Worm (Caenorhabditis elegans) whole organism, young adult: ENCODE results near the gene bgnt-1.1.

ENCODE experiments used
- B0035.1 ChIP-seq: sonication (generic microtip); optimal IDR thresholded peaks from 2 replicates; lab custom pipeline; 2016; ENCODE audit warnings: missing genetic modification characterization, mild to moderate bottlenecking, missing compliant biosample characterization, missing genotype, missing genetic modification reagents
- B0336.3 ChIP-seq: fragments of 200-800 bp; sonication (Bioruptor generic); IDR thresholded peaks from 2 replicates; pipeline ENCODE4 v1.3.6; 2022; ENCODE audit warnings: missing genetic modification characterization, missing compliant biosample characterization
- C06A6.2 ChIP-seq: fragments of 200-800 bp; sonication (Bioruptor generic); conservative IDR thresholded peaks from 2 replicates; pipeline ENCODE4 v1.3.6; 2022; ENCODE audit warnings: missing genetic modification characterization, missing compliant biosample characterization
- F23B12.7 ChIP-seq: sonication (generic microtip); optimal IDR thresholded peaks from 2 replicates; lab custom pipeline; 2017; ENCODE audit warnings: missing genetic modification characterization, mild to moderate bottlenecking, missing compliant biosample characterization, antibody characterized with exemption, moderate library complexity; ENCODE audit not compliant: insufficient read depth
- F49E8.2 ChIP-seq: sonication (generic microtip); optimal IDR thresholded peaks from 3 replicates; lab custom pipeline; 2017; ENCODE audit warnings: missing genetic modification characterization, mild to moderate bottlenecking, missing compliant biosample characterization, antibody characterized with exemption, moderate library complexity; ENCODE audit not compliant: insufficient read depth
- F55B11.4 ChIP-seq: sonication (generic microtip); optimal IDR thresholded peaks from 2 replicates; lab custom pipeline; 2016; ENCODE audit warnings: missing compliant biosample characterization, missing genetic modification characterization, borderline replicate concordance; ENCODE audit not compliant: insufficient read depth
- K12H6.12 ChIP-seq: fragments of 200-800 bp; sonication (Bioruptor generic); optimal IDR thresholded peaks from 2 replicates; lab custom pipeline; 2018; ENCODE audit warnings: mild to moderate bottlenecking, missing genetic modification characterization, missing compliant biosample characterization
- T26A5.8 ChIP-seq: sonication (generic microtip); optimal IDR thresholded peaks from 2 replicates; lab custom pipeline; 2016; ENCODE audit warnings: missing genetic modification characterization, missing compliant biosample characterization
- Y56A3A.18 ChIP-seq: fragments of 200-800 bp; sonication (Bioruptor generic); IDR thresholded peaks from 2 replicates; pipeline ENCODE4 v1.3.6; 2022; ENCODE audit warnings: missing genetic modification reagents, missing genetic modification characterization, missing compliant biosample characterization
- akir-1 ChIP-seq: fragments of 200-800 bp; sonication (Bioruptor generic); optimal IDR thresholded peaks from 2 replicates; lab custom pipeline; 2018; ENCODE audit warnings: mild to moderate bottlenecking, missing genetic modification characterization, moderate library complexity, missing compliant biosample characterization
- atf-7 ChIP-seq: sonication (generic microtip); optimal IDR thresholded peaks from 2 replicates; lab custom pipeline; 2017; ENCODE audit warnings: mild to moderate bottlenecking, missing genetic modification characterization, missing compliant biosample characterization
- athp-1 ChIP-seq: sonication (generic microtip); optimal IDR thresholded peaks from 2 replicates; lab custom pipeline; 2017; ENCODE audit warnings: mild to moderate bottlenecking, missing genetic modification characterization, missing compliant biosample characterization
- cebp-1 ChIP-seq, 2 experiments: fragments of 200-800 bp in 1 of 2; sonication (Bioruptor generic) in 1 of 2; sonication (generic microtip) in 1 of 2; IDR thresholded peaks in 1 of 2; optimal IDR thresholded peaks in 1 of 2; 2 replicates each; pipeline versions ENCODE4 v1.3.6 to Lab custom; 2017 to 2022; ENCODE audit warnings: missing compliant biosample characterization in 2 of 2, missing genetic modification characterization in 2 of 2, mild to moderate bottlenecking in 1 of 2, missing genetic modification reagents in 1 of 2, moderate library complexity in 1 of 2
- cebp-2 ChIP-seq: fragments of 200-800 bp; sonication (Bioruptor generic); IDR thresholded peaks from 2 replicates; pipeline ENCODE4 v1.3.6; 2022; ENCODE audit warnings: missing genetic modification characterization, missing compliant biosample characterization
- chd-7 ChIP-seq: sonication (generic microtip); optimal IDR thresholded peaks from 2 replicates; lab custom pipeline; 2016; ENCODE audit warnings: mild to moderate bottlenecking, missing genetic modification characterization, moderate library complexity, missing compliant biosample characterization
- die-1 ChIP-seq: sonication (generic microtip); optimal IDR thresholded peaks from 2 replicates; lab custom pipeline; 2016; ENCODE audit warnings: missing genotype, mild to moderate bottlenecking, missing genetic modification characterization, missing compliant biosample characterization
- dpff-1 ChIP-seq: sonication (generic microtip); optimal IDR thresholded peaks from 2 replicates; lab custom pipeline; 2017; ENCODE audit warnings: mild to moderate bottlenecking, missing genetic modification characterization, missing compliant biosample characterization
- dpl-1 ChIP-seq: fragments of 150-350 bp; optimal IDR thresholded peaks from 2 replicates; lab custom pipeline; 2014; ENCODE audit warnings: missing biosample characterization, missing genetic modification reagents, missing genetic modification characterization
- efl-1 ChIP-seq: fragments of 150-350 bp; optimal IDR thresholded peaks from 2 replicates; lab custom pipeline; 2014; ENCODE audit warnings: missing biosample characterization, missing genetic modification reagents, missing genetic modification characterization
- egl-18 ChIP-seq: fragments of 200-800 bp; sonication (Bioruptor generic); IDR thresholded peaks from 2 replicates; pipeline ENCODE4 v1.3.6; 2022; ENCODE audit warnings: missing genetic modification reagents, missing genetic modification characterization, missing compliant biosample characterization
- egrh-3 ChIP-seq: fragments of 200-800 bp; sonication (Bioruptor generic); IDR thresholded peaks from 2 replicates; pipeline ENCODE4 v1.3.6; 2022; ENCODE audit warnings: missing genetic modification reagents, missing genetic modification characterization, missing compliant biosample characterization
- ets-4 ChIP-seq: fragments of 200-800 bp; sonication (Bioruptor generic); optimal IDR thresholded peaks from 2 replicates; lab custom pipeline; 2018; ENCODE audit warnings: mild to moderate bottlenecking, missing genetic modification characterization, missing compliant biosample characterization
- gei-17 ChIP-seq: fragments of 200-800 bp; sonication (Bioruptor generic); optimal IDR thresholded peaks from 2 replicates; lab custom pipeline; 2018; ENCODE audit warnings: mild to moderate bottlenecking, missing genetic modification characterization, missing compliant biosample characterization
- hlh-26 ChIP-seq: fragments of 200-800 bp; sonication (Bioruptor generic); conservative IDR thresholded peaks from 2 replicates; pipeline ENCODE4 v1.3.6; 2022; ENCODE audit warnings: missing genetic modification reagents, missing genetic modification characterization, missing compliant biosample characterization
- hmg-1.2 ChIP-seq: fragments of 200-800 bp; sonication (Bioruptor generic); IDR thresholded peaks from 2 replicates; pipeline ENCODE4 v1.3.6; 2022; ENCODE audit warnings: missing genetic modification reagents, missing genetic modification characterization, missing compliant biosample characterization
- hrde-1 ChIP-seq: sonication (generic microtip); optimal IDR thresholded peaks from 2 replicates; lab custom pipeline; 2016; ENCODE audit warnings: missing genetic modification characterization, mild to moderate bottlenecking, missing compliant biosample characterization, moderate library complexity, missing genotype, missing genetic modification reagents, borderline replicate concordance
- let-607 ChIP-seq, 2 experiments: fragments of 200-800 bp in 1 of 2; sonication (Bioruptor generic) in 1 of 2; sonication (generic microtip) in 1 of 2; optimal IDR thresholded peaks; 2 replicates each; lab custom pipeline; 2016 to 2018; ENCODE audit warnings: mild to moderate bottlenecking in 2 of 2, missing compliant biosample characterization in 2 of 2, missing genetic modification characterization in 2 of 2, moderate library complexity in 2 of 2, missing genotype in 1 of 2
- lin-40 ChIP-seq: sonication (generic microtip); optimal IDR thresholded peaks from 2 replicates; lab custom pipeline; 2016; ENCODE audit warnings: missing genetic modification characterization, mild to moderate bottlenecking, missing compliant biosample characterization, missing genotype, missing genetic modification reagents
- lir-1 ChIP-seq: fragments of 200-800 bp; sonication (Bioruptor generic); conservative IDR thresholded peaks from 2 replicates; pipeline ENCODE4 v1.3.6; 2022; ENCODE audit warnings: missing genetic modification reagents, missing genetic modification characterization, missing compliant biosample characterization
- lsy-27 ChIP-seq: sonication (generic microtip); optimal IDR thresholded peaks from 2 replicates; lab custom pipeline; 2017; ENCODE audit warnings: missing genetic modification characterization, mild to moderate bottlenecking, missing compliant biosample characterization, antibody characterized with exemption, missing genotype, borderline replicate concordance; ENCODE audit not compliant: insufficient read depth
- madf-6 ChIP-seq: fragments of 200-800 bp; sonication (Bioruptor generic); IDR thresholded peaks from 2 replicates; pipeline ENCODE4 v1.3.6; 2022; ENCODE audit warnings: missing genetic modification reagents, missing genetic modification characterization, missing compliant biosample characterization
- mcd-1 ChIP-seq: fragments of 200-800 bp; sonication (Bioruptor generic); IDR thresholded peaks from 2 replicates; pipeline ENCODE4 v1.3.6; 2022; ENCODE audit warnings: missing genetic modification reagents, missing genetic modification characterization, missing compliant biosample characterization
- nfya-1 ChIP-seq: sonication (generic microtip); optimal IDR thresholded peaks from 2 replicates; lab custom pipeline; 2017; ENCODE audit warnings: antibody characterized with exemption, missing compliant biosample characterization, missing genetic modification characterization, borderline replicate concordance; ENCODE audit not compliant: insufficient read depth
- nfya-2 ChIP-seq: fragments of 200-800 bp; sonication (Bioruptor generic); IDR thresholded peaks from 2 replicates; pipeline ENCODE4 v1.3.6; 2022; ENCODE audit warnings: missing genetic modification reagents, missing genetic modification characterization, missing compliant biosample characterization
- nhr-120 ChIP-seq: fragments of 200-800 bp; sonication (Bioruptor generic); IDR thresholded peaks from 2 replicates; pipeline ENCODE4 v1.3.6; 2022; ENCODE audit warnings: missing genetic modification characterization, missing compliant biosample characterization
- nhr-80 ChIP-seq: sonication (generic microtip); optimal IDR thresholded peaks from 2 replicates; lab custom pipeline; 2016; ENCODE audit warnings: missing genetic modification characterization, missing compliant biosample characterization
- pha-4 ChIP-seq: fragments of 150-350 bp; sonication (generic microtip); optimal IDR thresholded peaks from 2 replicates; lab custom pipeline; 2014; ENCODE audit warnings: missing biosample characterization, missing genetic modification reagents, missing genetic modification characterization
- tlf-1 ChIP-seq: fragments of 200-800 bp; sonication (Bioruptor generic); optimal IDR thresholded peaks from 2 replicates; lab custom pipeline; 2018; ENCODE audit warnings: mild to moderate bottlenecking, missing genetic modification characterization, missing compliant biosample characterization
- unc-62 ChIP-seq: fragments of 150-350 bp; optimal IDR thresholded peaks from 2 replicates; lab custom pipeline; 2014; ENCODE audit warnings: missing biosample characterization, missing genetic modification reagents, missing genetic modification characterization
- zfh-2 ChIP-seq: fragments of 200-800 bp; sonication (Bioruptor generic); conservative IDR thresholded peaks from 2 replicates; pipeline ENCODE4 v1.3.6; 2022; ENCODE audit warnings: missing genetic modification reagents, missing genetic modification characterization, missing compliant biosample characterization

Gene bgnt-1.1

DNA sequence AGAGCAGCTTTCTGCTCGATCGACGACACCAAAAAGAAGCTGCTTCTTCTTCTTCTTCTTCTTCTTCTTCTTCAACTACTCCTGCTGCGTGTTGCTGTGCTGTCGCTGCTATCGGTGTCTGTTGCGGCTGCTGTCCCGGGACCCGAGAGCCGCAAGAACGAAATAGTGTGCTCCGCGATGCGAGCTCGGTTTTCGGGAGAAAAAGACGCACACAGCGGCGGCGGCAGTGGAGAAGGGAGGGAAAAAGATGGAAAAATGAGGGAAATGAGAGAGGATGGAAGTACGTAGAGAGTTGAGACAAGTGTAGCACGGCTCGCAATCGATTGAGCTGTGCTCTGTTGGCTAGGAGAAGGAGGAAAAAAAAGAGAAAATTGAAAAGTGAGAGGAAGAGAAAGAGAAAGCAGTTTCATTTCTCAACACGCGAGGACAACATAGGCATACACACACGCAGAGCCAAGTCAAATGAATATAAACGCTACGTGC is 31.2 kb downstream of the bgnt-1.1 start (continued):
- TF ChIP-seq hrde-1 (tag; lab: Kevin White, UChicago) (no peak), chd-7 (tag; lab: Kevin White, UChicago) (peak; percentile 24), mcd-1 (GFP tag; lab: Robert Waterston, UW) (peak; percentile 23; the same call in 1 of the 2 replicates), F49E8.2 (no peak), hmg-1.2 (GFP tag; lab: Robert Waterston, UW) (peak; percentile 42), die-1 (tag; lab: Kevin White, UChicago) (no peak), lin-40 (tag; lab: Kevin White, UChicago) (peak; percentile 29), F23B12.7 (tag; lab: Kevin White, UChicago) (no peak), zfh-2 (GFP tag; lab: Robert Waterston, UW) (peak; percentile 98), C06A6.2 (GFP tag; lab: Robert Waterston, UW) (no peak), lsy-27 (tag; lab: Kevin White, UChicago) (no peak), Y56A3A.18 (GFP tag; lab: Robert Waterston, UW) (no peak), let-607 (tag; optimal IDR thresholded peaks at IDR 0.05; lab: Kevin White, UChicago) (peak in 1 of 2 experiments; percentile 15), egrh-3 (peak; percentile 73), cebp-1 (GFP tag; IDR thresholded peaks at IDR 0.05; lab: Robert Waterston, UW) (no peak; the same call in 1 of the 2 replicates), cebp-1 (tag; optimal IDR thresholded peaks at IDR 0.05; lab: Kevin White, UChicago) (peak; percentile 71), gei-17 (GFP tag; lab: Kevin White, UChicago) (no peak), T26A5.8 (tag; lab: Kevin White, UChicago) (no peak), egl-18 (0 out of 2 replicates have a peak, but pooled peaks have one; percentile 2), efl-1 (no peak)

ce11 chrIV:10505016-10505415 is 32.4 kb downstream of the bgnt-1.1 start:
- TF ChIP-seq B0035.1 (no peak), madf-6 (no peak), atf-7 (no peak), akir-1 (no peak)

DNA sequence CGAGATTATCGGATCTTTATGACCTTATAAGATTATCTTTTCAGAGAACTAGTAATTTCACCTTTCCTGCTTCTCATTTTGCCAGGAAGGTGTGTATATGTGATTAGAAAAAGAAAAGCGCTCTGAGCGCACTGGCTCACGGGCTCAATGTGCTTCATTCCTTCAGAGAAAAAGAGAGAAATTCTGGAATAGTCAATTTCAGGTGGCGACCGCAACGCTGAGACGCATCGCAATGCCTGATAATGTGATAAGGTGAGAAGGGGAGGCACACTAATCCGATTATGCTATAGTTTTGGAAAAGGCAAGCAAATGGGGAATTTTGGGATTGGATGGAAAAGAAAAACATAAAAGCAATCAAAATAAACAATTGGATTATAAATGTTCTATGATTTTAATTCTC is 33.4 kb downstream of the bgnt-1.1 start:
- TF ChIP-seq dpl-1 (no peak), cebp-2 (GFP tag; lab: Robert Waterston, UW) (0 out of 2 replicates have a peak, but pooled peaks have one; percentile 60)

ce11 chrIV:10507586-10507985 is 35.0 kb downstream of the bgnt-1.1 start:
- no peak for TF ChIP-seq tlf-1 (GFP tag; lab: Kevin White, UChicago)
- TF ChIP-seq pha-4 (tag; lab: Kevin White, UChicago), result no peak
- no peak for TF ChIP-seq nfya-1 (tag; lab: Kevin White, UChicago)
- TF ChIP-seq K12H6.12, result no peak
- peak; percentile 12 for TF ChIP-seq lin-40 (tag; lab: Kevin White, UChicago)
- TF ChIP-seq C06A6.2 (GFP tag; lab: Robert Waterston, UW), result no peak
- TF ChIP-seq lir-1 (GFP tag; lab: Robert Waterston, UW), result no peak
- no peak for TF ChIP-seq dpff-1

- no peak for TF ChIP-seq hlh-26 (GFP tag; lab: Robert Waterston, UW)
- TF ChIP-seq lir-1 (GFP tag; lab: Robert Waterston, UW), result no peak
- TF ChIP-seq C06A6.2 (GFP tag; lab: Robert Waterston, UW), result no peak
- no peak for TF ChIP-seq nhr-120
- no peak for TF ChIP-seq K12H6.12
- TF ChIP-seq nfya-2 (GFP tag; lab: Robert Waterston, UW), result no peak
- no peak for TF ChIP-seq athp-1 (tag; lab: Kevin White, UChicago)
- peak; percentile 56 for TF ChIP-seq B0336.3 (GFP tag; lab: Robert Waterston, UW)
- no peak for TF ChIP-seq mcd-1 (GFP tag; lab: Robert Waterston, UW)
- TF ChIP-seq nhr-80 (tag; lab: Kevin White, UChicago), result peak; percentile 77
- peak; percentile 41 for TF ChIP-seq unc-62
- peak; percentile 39 for TF ChIP-seq ets-4 (GFP tag; lab: Kevin White, UChicago)
- no peak for TF ChIP-seq F55B11.4 (tag; lab: Kevin White, UChicago)
- TF ChIP-seq Y56A3A.18 (GFP tag; lab: Robert Waterston, UW), result 0 out of 2 replicates have a peak, but pooled peaks have one; percentile 13
- no peak for TF ChIP-seq die-1 (tag; lab: Kevin White, UChicago)
Observed at ce11 chrIV:10511432-10511831, 38.9 kb downstream of the bgnt-1.1 start.
